Fruit fly (Drosophila melanogaster): ENCODE results near the gene Snoo.

The Snoo gene

dm6 chr2L:7993984-7994854 is 10.2 kb upstream of the Snoo start, which contains the start of gene pes (continued):
- TF ChIP-seq CG6254 (GFP tag; optimal IDR thresholded peaks at IDR 0.05) (peak; percentile 86), CG2199 (GFP tag; IDR thresholded peaks at IDR 0.05) (peak; percentile 90; the same call in 1 of the 3 replicates), CG4328 (GFP tag; optimal IDR thresholded peaks at IDR 0.05) (peak; percentile 94), Med (GFP tag) (peak; percentile 97), pfk (GFP tag; optimal IDR thresholded peaks at IDR 0.05) (peak; percentile 17), CG8765 (GFP tag; IDR thresholded peaks at IDR 0.05) (peak; percentile 87), CG11723 (GFP tag; optimal IDR thresholded peaks at IDR 0.05) (no peak), HmgZ (tag; optimal IDR thresholded peaks at IDR 0.05) (peak; percentile 41), CTCF (GFP tag; optimal IDR thresholded peaks at IDR 0.05) (peak; percentile 53), CG8089 (GFP tag; optimal IDR thresholded peaks at IDR 0.05) (no peak), wor (GFP tag; IDR thresholded peaks at IDR 0.05) (peak; percentile 90), trem (tag; optimal IDR thresholded peaks at IDR 0.05) (peak; percentile 72), nom (GFP tag; optimal IDR thresholded peaks at IDR 0.05) (peak; percentile 91), H2.0 (GFP tag; IDR thresholded peaks at IDR 0.05) (peak; percentile 94), Hr3 (GFP tag; optimal IDR thresholded peaks at IDR 0.05) (peak; percentile 40), inv (GFP tag; IDR thresholded peaks at IDR 0.05; ENCODE audit: partially characterized antibody) (peak; percentile 43; the same call in 1 of the 2 replicates), vnd (GFP tag; IDR thresholded peaks at IDR 0.05; ENCODE audit: partially characterized antibody) (no peak), CG3995 (GFP tag; optimal IDR thresholded peaks at IDR 0.05) (peak; percentile 70), fd96Cb (tag; optimal IDR thresholded peaks at IDR 0.05) (peak; percentile 89), CG4854 (GFP tag; optimal IDR thresholded peaks at IDR 0.05) (peak; percentile 81), CG17361 (GFP tag; IDR thresholded peaks at IDR 0.05) (peak; percentile 96), Ravus (GFP tag; IDR thresholded peaks at IDR 0.05) (peak; percentile 78), vfl (GFP tag; optimal IDR thresholded peaks at IDR 0.05) (peak; percentile 71), CG1529 (GFP tag; optimal IDR thresholded peaks at IDR 0.05) (peak; percentile 29), Opbp (GFP tag; IDR thresholded peaks at IDR 0.05; ENCODE audit: partially characterized antibody) (peak; percentile 51; the same call in 1 of the 3 replicates), Hey (tag; optimal IDR thresholded peaks at IDR 0.05) (peak; percentile 41), CG17802 (tag; optimal IDR thresholded peaks at IDR 0.05) (peak; percentile 61), ken (GFP tag; IDR thresholded peaks at IDR 0.05) (peak; percentile 51; the same call in 1 of the 3 replicates), jing (GFP tag; optimal IDR thresholded peaks at IDR 0.05) (peak; percentile 84), bowl (GFP tag; IDR thresholded peaks at IDR 0.05) (0 out of 2 replicates have a peak, but pooled peaks have one; percentile 50), ac (GFP tag; optimal IDR thresholded peaks at IDR 0.05) (peak; percentile 69), CG11398 (GFP tag; optimal IDR thresholded peaks at IDR 0.05) (peak; percentile 3), her (GFP tag; optimal IDR thresholded peaks at IDR 0.05) (peak; percentile 72), ara (GFP tag; IDR thresholded peaks at IDR 0.05) (peak; percentile 90), Dfd (GFP tag; optimal IDR thresholded peaks at IDR 0.05) (no peak), CG2202 (tag; optimal IDR thresholded peaks at IDR 0.05) (peak; percentile 25), psq (GFP tag; optimal IDR thresholded peaks at IDR 0.05) (peak; percentile 71), CG7786 (GFP tag; optimal IDR thresholded peaks at IDR 0.05) (peak; percentile 50), CG12391 (tag; optimal IDR thresholded peaks at IDR 0.05) (no peak), peb (GFP tag; IDR thresholded peaks at IDR 0.05) (peak; percentile 89), CHES-1-like (GFP tag; optimal IDR thresholded peaks at IDR 0.05) (no peak), Dref (GFP tag; IDR thresholded peaks at IDR 0.05) (no peak), CG6654 (GFP tag; optimal IDR thresholded peaks at IDR 0.05) (peak; percentile 81), HLHmδ (GFP tag; optimal IDR thresholded peaks at IDR 0.05) (peak; percentile 88), CG7928 (GFP tag; optimal IDR thresholded peaks at IDR 0.05) (peak; percentile 49), sisA (GFP tag; IDR thresholded peaks at IDR 0.05) (peak; percentile 95), Asciz (GFP tag; optimal IDR thresholded peaks at IDR 0.05) (peak; percentile 60), az2 (GFP tag; optimal IDR thresholded peaks at IDR 0.05) (peak; percentile 86), CG17186 (GFP tag; optimal IDR thresholded peaks at IDR 0.05) (peak; percentile 58)

All from whole organism, embryonic.